Worm (Caenorhabditis elegans) whole organism, midembryonic: Measurements from ENCODE around the gene gcy-3.

ENCODE experiments used
- T22C8.4 ChIP-seq: fragments of 200-800 bp; sonication (Bioruptor generic); IDR thresholded peaks from 2 replicates; pipeline ENCODE4 v1.3.6; 2022; ENCODE audit warnings: missing genetic modification characterization, missing compliant biosample characterization
- cog-1 ChIP-seq: sonication (generic microtip); optimal IDR thresholded peaks from 2 replicates; lab custom pipeline; 2016; ENCODE audit warnings: missing genetic modification characterization, missing compliant biosample characterization
- flt-1 ChIP-seq: fragments of 200-800 bp; sonication (Bioruptor generic); IDR thresholded peaks from 2 replicates; pipeline ENCODE4 v1.3.6; 2022; ENCODE audit warnings: missing genetic modification characterization, missing compliant biosample characterization
- klf-2 ChIP-seq: fragments of 200-800 bp; sonication (Bioruptor generic); conservative IDR thresholded peaks from 2 replicates; pipeline ENCODE4 v1.3.6; 2022; ENCODE audit warnings: missing genetic modification reagents, missing genetic modification characterization, missing compliant biosample characterization
- med-1 ChIP-seq: sonication (generic microtip); optimal IDR thresholded peaks from 2 replicates; lab custom pipeline; 2017; ENCODE audit warnings: missing genetic modification characterization, mild to moderate bottlenecking, missing compliant biosample characterization, antibody characterized with exemption, missing genetic modification reagents; ENCODE audit not compliant: insufficient read depth
- ref-1 ChIP-seq: fragments of 200-800 bp; sonication (Bioruptor generic); conservative IDR thresholded peaks from 2 replicates; pipeline ENCODE4 v1.3.6; 2022; ENCODE audit warnings: missing genetic modification reagents, missing genetic modification characterization, missing compliant biosample characterization
- tab-1 ChIP-seq: fragments of 200-800 bp; sonication (Bioruptor generic); IDR thresholded peaks from 2 replicates; pipeline ENCODE4 v1.3.6; 2022; ENCODE audit warnings: missing genetic modification characterization, missing compliant biosample characterization
- ztf-23 ChIP-seq: fragments of 200-800 bp; sonication (Bioruptor generic); IDR thresholded peaks from 2 replicates; pipeline ENCODE4 v1.3.6; 2022; ENCODE audit warnings: missing genetic modification reagents, missing genetic modification characterization, missing compliant biosample characterization
- ztf-29 ChIP-seq: fragments of 200-800 bp; sonication (Bioruptor generic); IDR thresholded peaks from 2 replicates; pipeline ENCODE4 v1.3.6; 2022; ENCODE audit warnings: missing genetic modification reagents, missing genetic modification characterization, missing compliant biosample characterization

Gene gcy-3

ce11 chrII:9500926-9501325 lies 6.2 kb downstream of the gcy-3 start:
- no peak for TF ChIP-seq med-1 (GFP tag; lab: Kevin White, UChicago)
- no peak for TF ChIP-seq ztf-23 (GFP tag; lab: Robert Waterston, UW)
- TF ChIP-seq flt-1: no peak
- no peak for TF ChIP-seq tab-1 (GFP tag; lab: Robert Waterston, UW)
- TF ChIP-seq klf-2 (GFP tag; lab: Robert Waterston, UW): no peak
- TF ChIP-seq ztf-29 (GFP tag; lab: Robert Waterston, UW): no peak
- TF ChIP-seq T22C8.4 (GFP tag; lab: Robert Waterston, UW): no peak
- no peak for TF ChIP-seq cog-1 (tag; lab: Kevin White, UChicago)
- TF ChIP-seq ref-1: no peak

ce11 chrII:9498589-9498988 lies 8.5 kb downstream of the gcy-3 start:
- TF ChIP-seq cog-1 (tag; lab: Kevin White, UChicago) (no peak), ztf-23 (GFP tag; lab: Robert Waterston, UW) (no peak), ztf-29 (GFP tag; lab: Robert Waterston, UW) (no peak), tab-1 (GFP tag; lab: Robert Waterston, UW) (no peak), ref-1 (no peak), klf-2 (GFP tag; lab: Robert Waterston, UW) (no peak), T22C8.4 (GFP tag; lab: Robert Waterston, UW) (no peak), med-1 (GFP tag; lab: Kevin White, UChicago) (no peak), flt-1 (no peak)

- TF ChIP-seq ztf-29 (GFP tag; lab: Robert Waterston, UW): no peak
- no peak for TF ChIP-seq klf-2 (GFP tag; lab: Robert Waterston, UW)
- no peak for TF ChIP-seq T22C8.4 (GFP tag; lab: Robert Waterston, UW)
- no peak for TF ChIP-seq tab-1 (GFP tag; lab: Robert Waterston, UW)
- no peak for TF ChIP-seq flt-1
- TF ChIP-seq ztf-23 (GFP tag; lab: Robert Waterston, UW): no peak
These were observed 9.8 kb downstream of the gcy-3 start for ce11 chrII:9497309-9497708.

- TF ChIP-seq flt-1: no peak
- TF ChIP-seq T22C8.4 (GFP tag; lab: Robert Waterston, UW): no peak
- no peak for TF ChIP-seq klf-2 (GFP tag; lab: Robert Waterston, UW)
- no peak for TF ChIP-seq ref-1
- no peak for TF ChIP-seq ztf-29 (GFP tag; lab: Robert Waterston, UW)
- TF ChIP-seq tab-1 (GFP tag; lab: Robert Waterston, UW): no peak
- no peak for TF ChIP-seq ztf-23 (GFP tag; lab: Robert Waterston, UW)
- no peak for TF ChIP-seq med-1 (GFP tag; lab: Kevin White, UChicago)
- TF ChIP-seq cog-1 (tag; lab: Kevin White, UChicago): no peak
These were observed 13.6 kb downstream of the gcy-3 start for ce11 chrII:9493242-9494058.

ce11 chrII:9491045-9491444 lies 16.0 kb downstream of the gcy-3 start:
- TF ChIP-seq ref-1 (no peak), ztf-23 (GFP tag; lab: Robert Waterston, UW) (no peak), cog-1 (tag; lab: Kevin White, UChicago) (peak; percentile 67), T22C8.4 (GFP tag; lab: Robert Waterston, UW) (no peak), tab-1 (GFP tag; lab: Robert Waterston, UW) (0 out of 2 replicates have a peak, but pooled peaks have one; percentile 34), med-1 (GFP tag; lab: Kevin White, UChicago) (no peak), flt-1 (peak; percentile 42; the same call in 1 of the 2 replicates), klf-2 (GFP tag; lab: Robert Waterston, UW) (no peak), ztf-29 (GFP tag; lab: Robert Waterston, UW) (no peak)

DNA sequence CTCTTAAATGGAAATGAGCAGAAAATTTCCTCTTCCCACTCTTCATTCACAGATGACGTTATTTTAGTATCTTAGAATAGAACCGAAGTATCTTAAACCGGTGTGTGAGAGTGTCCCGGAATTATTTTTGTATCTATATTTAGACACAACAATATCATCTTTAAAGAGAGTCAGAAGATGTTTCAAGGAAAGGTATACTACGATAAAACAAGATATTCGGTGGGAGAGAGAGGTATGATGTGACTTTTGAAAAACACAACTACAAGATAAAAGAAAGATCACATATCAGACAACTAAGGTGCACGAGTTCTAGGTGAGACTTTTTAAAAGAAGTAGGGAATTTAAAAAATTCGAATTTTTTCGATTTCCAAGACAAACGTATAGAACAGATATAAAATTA lies 16.5 kb downstream of the gcy-3 start:
- TF ChIP-seq tab-1 (GFP tag; lab: Robert Waterston, UW): no peak
- TF ChIP-seq ref-1: no peak
- no peak for TF ChIP-seq ztf-29 (GFP tag; lab: Robert Waterston, UW)
- TF ChIP-seq klf-2 (GFP tag; lab: Robert Waterston, UW): no peak
- no peak for TF ChIP-seq ztf-23 (GFP tag; lab: Robert Waterston, UW)
- TF ChIP-seq cog-1 (tag; lab: Kevin White, UChicago): no peak
- no peak for TF ChIP-seq T22C8.4 (GFP tag; lab: Robert Waterston, UW)
- TF ChIP-seq flt-1: no peak
- TF ChIP-seq med-1 (GFP tag; lab: Kevin White, UChicago): no peak

ce11 chrII:9489922-9490321 lies 17.2 kb downstream of the gcy-3 start:
- no peak for TF ChIP-seq med-1 (GFP tag; lab: Kevin White, UChicago)
- no peak for TF ChIP-seq tab-1 (GFP tag; lab: Robert Waterston, UW)
- TF ChIP-seq T22C8.4 (GFP tag; lab: Robert Waterston, UW): no peak
- no peak for TF ChIP-seq ref-1
- TF ChIP-seq ztf-29 (GFP tag; lab: Robert Waterston, UW): no peak
- TF ChIP-seq flt-1: no peak
- TF ChIP-seq cog-1 (tag; lab: Kevin White, UChicago): no peak
- no peak for TF ChIP-seq klf-2 (GFP tag; lab: Robert Waterston, UW)
- no peak for TF ChIP-seq ztf-23 (GFP tag; lab: Robert Waterston, UW)

- TF ChIP-seq ref-1: no peak; the same call in 1 of the 2 replicates
- no peak for TF ChIP-seq T22C8.4 (GFP tag; lab: Robert Waterston, UW)
- no peak for TF ChIP-seq flt-1
- TF ChIP-seq klf-2 (GFP tag; lab: Robert Waterston, UW): no peak
- TF ChIP-seq tab-1 (GFP tag; lab: Robert Waterston, UW): no peak
- TF ChIP-seq ztf-29 (GFP tag; lab: Robert Waterston, UW): no peak
- no peak for TF ChIP-seq ztf-23 (GFP tag; lab: Robert Waterston, UW)
- TF ChIP-seq med-1 (GFP tag; lab: Kevin White, UChicago): no peak
- no peak for TF ChIP-seq cog-1 (tag; lab: Kevin White, UChicago)
These were observed 19.6 kb downstream of the gcy-3 start, which contains the start of gene T19H5.4 for ce11 chrII:9487337-9487950. Gene T19H5.4 (minus strand): TSS chrII:9487387.
